Fruit fly (Drosophila melanogaster) whole organism, larva: ENCODE results near the gene cass.

Experiments
- noc ChIP-seq: fragments of 200-800 bp; sonication (Bioruptor generic); optimal IDR thresholded peaks from 3 replicates; lab custom pipeline; 2019; ENCODE audit warnings: missing biosample characterization, mild to moderate bottlenecking, missing genetic modification characterization, moderate library complexity

The cass gene

dm6 chr2L:17470630-17471029 lies 7.1 kb downstream of the cass start:
- peak; percentile 79 for TF ChIP-seq noc (tag; lab: Kevin White, UChicago)

DNA sequence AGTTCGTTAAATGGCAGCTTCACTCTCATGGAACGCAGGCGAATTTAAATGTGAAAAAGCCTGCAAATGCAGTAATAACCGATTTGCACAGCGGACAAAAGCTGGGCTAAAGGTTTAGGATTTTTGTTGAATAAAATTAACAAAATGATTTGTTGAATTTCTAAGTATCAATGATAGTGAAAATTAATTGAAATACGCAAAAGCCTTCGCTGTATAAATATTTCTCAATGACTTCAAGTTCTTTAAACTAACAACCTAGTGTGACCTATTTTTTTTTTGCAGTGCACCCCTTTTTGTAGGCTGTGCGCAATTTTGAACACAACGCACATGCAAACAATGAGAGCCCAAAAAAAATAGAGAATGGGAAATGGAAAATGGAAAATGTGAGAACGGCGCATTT lies 10.7 kb downstream of the cass start:
- no peak for TF ChIP-seq noc (tag; lab: Kevin White, UChicago)

DNA sequence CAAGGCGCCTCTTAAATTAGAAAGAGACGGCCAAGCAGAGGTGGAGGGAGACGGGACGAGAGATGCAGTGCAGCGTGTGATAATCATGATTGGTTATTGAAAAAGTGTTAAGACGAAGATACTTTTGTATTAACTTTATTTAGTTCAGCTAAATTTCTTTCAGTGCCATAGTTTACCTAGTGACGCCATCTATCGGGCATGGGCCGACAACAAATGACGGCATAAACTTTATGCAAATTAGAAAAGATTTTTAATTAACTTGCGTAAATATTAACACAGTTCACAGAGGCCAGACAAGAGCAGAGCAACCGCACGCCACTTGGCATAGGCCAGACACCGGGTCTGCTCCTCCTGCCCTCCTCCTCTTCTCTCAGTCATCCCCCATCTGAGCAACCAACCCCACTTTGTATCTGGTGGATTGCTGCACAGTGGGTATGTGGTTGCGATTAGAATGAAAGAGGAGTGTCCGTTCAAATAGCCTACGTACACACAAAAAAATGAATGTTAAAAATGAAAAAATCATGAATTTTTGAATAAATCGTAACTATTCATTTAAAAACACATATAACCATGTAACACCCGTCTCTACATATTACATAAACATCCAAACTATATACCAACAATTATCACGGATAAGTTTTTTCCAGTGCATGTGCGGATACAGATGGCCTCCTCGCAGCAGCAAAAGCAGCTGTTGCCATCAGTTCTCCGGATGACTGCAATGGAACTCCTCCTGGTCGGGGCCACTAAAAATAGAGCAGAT lies 11.6 kb downstream of the cass start:
- no peak for TF ChIP-seq noc (tag; lab: Kevin White, UChicago)

DNA sequence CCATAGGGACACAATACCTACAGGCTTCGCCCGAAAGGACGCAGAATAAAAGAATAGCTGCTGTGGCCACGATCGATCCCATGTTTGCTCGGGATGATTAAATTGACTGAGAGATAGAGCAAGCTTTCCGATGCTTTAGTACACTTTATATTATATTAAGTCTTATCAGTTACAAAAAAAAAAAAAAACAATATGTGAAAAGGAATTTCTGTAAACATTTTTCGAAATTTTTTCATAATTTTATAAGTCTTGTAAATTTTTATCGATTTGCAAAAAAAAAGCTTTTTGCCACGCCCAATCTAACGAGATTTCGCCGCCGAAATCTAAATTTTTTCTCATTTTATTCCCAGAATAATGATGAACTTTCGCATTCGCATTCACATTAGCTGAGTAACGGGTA lies 19.7 kb downstream of the cass start, which contains the start of gene CG18563:
Gene CG18563, minus strand, starts transcription at position 101 of the 400 bp plus-strand sequence.
- TF ChIP-seq noc (tag; lab: Kevin White, UChicago) = no peak

DNA sequence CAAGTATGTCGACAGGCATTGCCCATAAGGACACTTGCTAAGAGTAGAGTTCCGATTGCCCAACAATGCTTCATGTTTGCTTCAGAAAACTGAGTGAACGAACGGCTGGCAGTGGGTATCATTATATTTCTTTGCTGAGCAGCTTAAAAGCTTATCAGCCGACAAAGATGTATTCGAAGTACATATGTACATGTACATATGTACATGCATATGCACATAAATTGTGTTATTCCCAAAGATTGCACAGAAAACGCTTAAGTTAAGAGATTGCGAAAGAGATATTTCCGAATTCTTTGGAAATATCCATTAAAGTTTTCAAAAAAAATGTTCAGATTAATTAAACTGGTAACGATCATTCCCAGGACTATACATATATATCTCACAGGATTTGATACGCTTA lies 21.9 kb downstream of the cass start, which contains the start of gene SPH93:
Gene SPH93, minus strand, starts transcription at position 101 of the 400 bp plus-strand sequence.
- TF ChIP-seq noc (tag; lab: Kevin White, UChicago) = no peak

dm6 chr2L:17452624-17453023 lies 25.1 kb downstream of the cass start, which contains the start of gene CG5050:
TSS of gene CG5050 (plus strand) at chr2L:17452924.
- TF ChIP-seq noc (tag; lab: Kevin White, UChicago) = no peak

- TF ChIP-seq noc (tag; lab: Kevin White, UChicago) = no peak
Measured at dm6 chr2L:17452084-17452483, 25.6 kb downstream of the cass start.

- peak; percentile 84 for TF ChIP-seq noc (tag; lab: Kevin White, UChicago)
Measured at dm6 chr2L:17450505-17451415, 26.9 kb downstream of the cass start.

- peak; percentile 16 for TF ChIP-seq noc (tag; lab: Kevin White, UChicago)
Measured at dm6 chr2L:17449608-17450504, 27.8 kb downstream of the cass start, which contains the start of gene dl. TSS of gene dl (minus strand) at chr2L:17450364.

DNA sequence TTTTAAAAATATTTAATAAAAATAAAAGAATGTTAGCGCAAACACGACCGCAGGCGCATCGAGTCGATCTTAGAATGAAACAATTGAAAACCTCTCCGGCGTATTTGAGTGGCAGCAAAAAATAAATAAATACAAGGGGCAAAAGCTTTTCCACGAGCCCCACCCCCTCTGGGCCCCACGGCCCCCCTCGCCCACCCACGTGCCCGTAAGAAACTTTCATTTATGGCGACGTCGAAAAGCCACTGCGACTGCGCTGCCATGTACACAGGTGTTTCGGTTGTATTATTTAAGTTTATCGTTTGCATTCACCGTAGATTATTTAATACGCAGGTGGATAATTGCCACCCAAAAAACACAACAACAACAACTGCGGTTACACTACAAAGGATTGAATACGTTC lies 29.3 kb downstream of the cass start:
- TF ChIP-seq noc (tag; lab: Kevin White, UChicago) = no peak

dm6 chr2L:17447071-17447470 lies 30.6 kb downstream of the cass start:
- no peak for TF ChIP-seq noc (tag; lab: Kevin White, UChicago)

DNA sequence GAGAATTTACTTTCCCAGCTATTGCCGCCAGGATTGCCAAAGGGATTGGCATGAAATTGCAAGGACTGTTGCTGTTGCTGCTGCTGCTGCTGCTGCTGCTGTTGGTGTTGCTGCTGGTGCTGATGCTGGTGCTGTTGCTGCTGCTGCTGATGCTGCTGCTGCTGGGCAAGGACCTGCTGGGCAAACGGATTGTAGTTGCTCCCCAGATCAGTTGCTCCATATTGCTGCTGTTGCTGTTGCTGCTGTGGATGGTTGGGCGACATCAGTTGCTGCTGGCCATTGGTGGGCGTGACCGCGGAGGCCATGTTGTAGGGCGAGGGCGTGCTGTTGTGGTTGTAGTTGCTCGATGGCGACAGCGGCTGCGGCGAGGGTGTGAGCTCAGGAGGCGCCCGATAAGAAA lies 40.1 kb downstream of the cass start:
- no peak for TF ChIP-seq noc (tag; lab: Kevin White, UChicago)

dm6 chr2L:17436500-17436899 lies 41.2 kb downstream of the cass start, which contains the start of gene CG33928:
TSS of gene CG33928 (minus strand) at chr2L:17436600.
- TF ChIP-seq noc (tag; lab: Kevin White, UChicago) = no peak

DNA sequence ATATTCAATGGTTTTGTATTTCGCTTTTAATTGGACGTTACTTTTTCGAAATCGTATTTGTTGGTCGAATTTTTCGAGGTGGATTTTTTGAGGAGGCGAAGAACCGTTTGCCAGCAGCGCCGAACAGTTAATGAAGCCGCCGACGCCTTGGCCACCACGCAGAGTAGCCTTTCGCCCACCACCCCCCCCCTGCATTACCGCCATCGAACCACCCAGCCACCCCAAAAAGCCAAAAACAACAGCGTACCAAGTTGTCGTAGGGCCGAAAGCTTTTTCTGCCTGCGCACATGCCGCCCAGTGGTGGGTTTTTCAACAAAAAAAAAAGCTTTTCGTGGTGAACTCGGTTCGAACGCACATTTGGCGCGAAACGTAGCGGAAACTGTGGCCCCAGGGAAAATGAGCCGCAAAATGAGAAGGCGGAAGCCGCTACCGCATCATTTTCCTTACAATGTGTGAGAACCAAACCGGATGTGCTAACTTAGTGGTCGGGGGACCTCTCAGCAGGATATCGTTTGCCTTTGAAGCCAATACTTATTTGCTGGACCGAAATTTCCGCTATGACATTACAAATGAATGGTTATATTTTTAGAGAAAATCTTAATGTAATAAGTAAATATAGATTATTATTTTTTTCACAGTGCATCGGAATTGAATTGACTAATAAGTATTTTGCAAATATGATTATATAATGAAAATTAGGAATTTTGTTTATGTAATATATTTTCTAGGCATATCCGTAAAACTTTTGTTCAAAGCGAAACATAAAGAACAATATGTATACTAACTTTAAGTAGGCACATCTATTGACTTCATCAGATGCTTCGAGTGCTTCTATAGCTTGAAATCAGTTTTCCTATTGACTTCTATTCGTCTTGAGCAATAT lies 44.4 kb downstream of the cass start, which contains the start of the genes Dif and CG5043:
Gene Dif, minus strand, starts transcription at position 132 of the 883 bp plus-strand sequence.
Gene CG5043, plus strand, starts transcription at position 833 of the 883 bp plus-strand sequence.
- no peak for TF ChIP-seq noc (tag; lab: Kevin White, UChicago)
